Worm (Caenorhabditis elegans): ENCODE measurements around the gene mau-8.

The mau-8 gene

DNA sequence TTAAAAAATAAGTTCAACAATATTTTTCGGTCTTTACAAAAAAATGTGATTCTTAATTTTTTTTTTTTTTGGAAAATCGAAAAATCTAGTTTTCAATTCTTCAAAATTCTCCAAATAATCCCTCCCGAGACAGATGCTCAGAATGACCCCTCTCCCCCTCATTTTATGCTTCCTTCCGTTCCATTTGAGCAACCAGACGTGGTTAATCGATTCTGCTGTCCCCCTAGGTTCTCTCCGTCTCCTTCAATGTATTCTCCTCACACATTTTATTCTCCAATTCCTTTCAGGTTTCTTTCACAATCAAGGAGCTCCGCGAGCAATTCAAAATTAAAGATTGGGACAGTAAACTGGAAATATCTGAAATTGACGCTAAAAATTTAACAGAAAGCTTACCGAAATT, 2.9 kb upstream of the mau-8 start:
- TF ChIP-seq efl-3 (GFP tag; optimal IDR thresholded peaks at IDR 0.05) (no peak), ceh-90 (tag; optimal IDR thresholded peaks at IDR 0.05) (no peak), rnt-1 (tag; optimal IDR thresholded peaks at IDR 0.05) (no peak), hpl-2 (GFP tag; optimal IDR thresholded peaks at IDR 0.05) (no peak), snu-23 (GFP tag; optimal IDR thresholded peaks at IDR 0.05) (no peak), nhr-19 (GFP tag; conservative IDR thresholded peaks at IDR 0.05) (no peak), Y116A8C.19 (tag; optimal IDR thresholded peaks at IDR 0.05; ENCODE audit: borderline replicate concordance) (no peak), unc-86 (tag; optimal IDR thresholded peaks at IDR 0.05) (no peak), ztf-4 (tag; optimal IDR thresholded peaks at IDR 0.05) (no peak), ama-1 (optimal IDR thresholded peaks at IDR 0.05) (no peak), nhr-237 (tag; optimal IDR thresholded peaks at IDR 0.05) (no peak), nhr-71 (tag; optimal IDR thresholded peaks at IDR 0.05) (no peak), skn-1 (tag; optimal IDR thresholded peaks at IDR 0.05) (no peak), ets-5 (GFP tag; IDR thresholded peaks at IDR 0.05) (no peak), fkh-10 (GFP tag; optimal IDR thresholded peaks at IDR 0.05) (no peak), sup-37 (GFP tag; optimal IDR thresholded peaks at IDR 0.05) (no peak), zag-1 (tag; optimal IDR thresholded peaks at IDR 0.05) (no peak), C16A3.4 (tag; optimal IDR thresholded peaks at IDR 0.05) (no peak), ztf-11 (tag; optimal IDR thresholded peaks at IDR 0.05) (no peak), xbp-1 (tag; optimal IDR thresholded peaks at IDR 0.05) (no peak)

DNA sequence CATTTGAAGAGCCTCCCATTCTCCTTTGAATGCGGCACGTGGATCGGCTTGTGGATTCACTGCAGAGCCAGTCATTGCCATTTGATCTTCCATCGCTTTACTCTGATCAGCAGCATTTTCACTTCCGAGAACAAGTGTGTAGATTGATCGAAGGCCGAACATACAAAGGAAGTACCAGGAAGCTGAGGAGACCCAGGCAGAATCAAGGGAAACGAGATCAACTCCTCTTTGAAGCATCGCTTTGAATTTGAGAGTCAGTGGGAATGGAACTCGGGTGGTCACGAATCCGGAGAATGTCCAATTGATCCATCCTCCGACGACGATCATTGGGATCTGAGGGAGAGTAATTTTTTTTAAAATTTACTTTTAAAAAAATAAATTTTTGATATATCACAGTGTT, 2.7 kb downstream of the mau-8 start:
- TF ChIP-seq unc-86 (tag; optimal IDR thresholded peaks at IDR 0.05) (no peak), efl-1 (optimal IDR thresholded peaks at IDR 0.05) (no peak), efl-1 (GFP tag; optimal IDR thresholded peaks at IDR 0.05 in 1 of 2) (peak in 1 of 2 experiments; percentile 58)

ce11 chrIV:13381823-13382222, 4.0 kb downstream of the mau-8 start, which contains the start of gene emc-3:
Gene emc-3, minus strand, starts transcription at chrIV:13381923.
- TF ChIP-seq blmp-1 (tag; optimal IDR thresholded peaks at IDR 0.05) = no peak

DNA sequence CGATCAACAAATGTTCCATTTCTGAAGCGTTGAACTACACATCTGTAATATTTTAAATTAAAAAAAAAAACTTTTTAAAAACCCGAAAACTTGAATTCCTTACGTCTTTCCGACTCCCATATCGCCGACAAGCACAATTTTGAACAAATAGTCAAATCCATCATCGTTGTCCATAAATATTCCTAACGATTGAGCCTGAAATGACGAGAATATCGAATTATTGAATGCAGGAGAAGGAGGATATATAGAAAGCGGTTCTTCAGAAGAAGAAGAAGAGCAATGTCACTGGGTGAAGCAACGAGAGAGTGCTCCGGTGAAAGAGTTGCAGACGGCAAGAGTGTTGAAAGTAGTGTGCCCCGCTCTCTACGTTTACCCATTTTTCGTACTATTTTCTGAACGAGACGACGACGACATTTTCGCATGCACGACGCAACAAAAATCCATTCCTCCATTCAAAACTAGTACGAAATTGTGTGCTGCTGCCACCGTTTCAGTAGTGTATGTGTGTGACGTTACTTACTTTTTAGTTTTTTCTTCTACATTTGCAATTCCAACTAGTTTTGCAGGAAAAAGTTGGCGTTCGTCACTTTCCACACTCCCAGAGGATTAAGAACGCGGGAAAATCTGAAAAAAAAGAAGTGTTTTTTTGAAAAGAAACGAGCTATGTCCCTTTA, 6.1 kb downstream of the mau-8 start, which contains the start of gene rab-19:
rab-19 (minus strand) TSS at position 624 of the 674 bp plus-strand sequence.
- TF ChIP-seq mab-9 (GFP tag; IDR thresholded peaks at IDR 0.05) (no peak), nhr-47 (tag; optimal IDR thresholded peaks at IDR 0.05) (peak; percentile 17), nhr-71 (tag; optimal IDR thresholded peaks at IDR 0.05) (peak; percentile 27), snu-23 (GFP tag; optimal IDR thresholded peaks at IDR 0.05) (peak; percentile 42), lin-35 (GFP tag; optimal IDR thresholded peaks at IDR 0.05) (peak in 1 of 2 experiments; percentile 30), efl-1 (optimal IDR thresholded peaks at IDR 0.05) (peak; percentile 19 to 28), efl-1 (GFP tag; optimal IDR thresholded peaks at IDR 0.05 in 1 of 2) (peak in 1 of 2 experiments; percentile 9), unc-62 (GFP tag; optimal IDR thresholded peaks at IDR 0.05) (no peak), irx-1 (tag; optimal IDR thresholded peaks at IDR 0.05) (no peak), swsn-7 (tag; optimal IDR thresholded peaks at IDR 0.05) (peak; percentile 18), xbp-1 (tag; optimal IDR thresholded peaks at IDR 0.05) (peak; percentile 14), ceh-82 (tag; optimal IDR thresholded peaks at IDR 0.05) (peak in 2 of 3 experiments; percentile 22 to 43), fkh-8 (tag; optimal IDR thresholded peaks at IDR 0.05) (peak; percentile 26), egl-27 (tag; optimal IDR thresholded peaks at IDR 0.05) (no peak), lsy-2 (tag; optimal IDR thresholded peaks at IDR 0.05) (peak; percentile 1 to 23)

DNA sequence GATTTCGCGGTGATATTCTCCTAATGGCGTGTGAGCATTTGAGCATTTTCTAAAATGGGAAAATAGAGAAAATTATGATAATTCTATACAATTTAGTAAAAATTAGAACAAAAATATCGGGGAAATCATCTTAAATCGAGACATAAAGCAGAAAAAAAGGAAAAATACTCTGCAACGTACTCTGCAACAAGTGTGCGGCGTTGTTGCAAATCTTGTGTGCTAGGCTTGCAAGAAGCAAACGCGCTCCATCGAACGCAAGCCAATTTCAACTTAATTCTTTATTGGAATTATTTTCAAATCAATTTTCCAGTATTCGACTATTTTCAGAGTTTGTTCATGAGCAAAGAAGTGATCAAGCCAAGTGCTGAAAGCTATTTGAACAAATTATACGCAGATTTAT, 8.2 kb downstream of the mau-8 start, which contains the start of the genes Y62E10A.20, Y62E10A.23 and mdt-9:
Y62E10A.20 (minus strand) TSS at position 49 of the 400 bp plus-strand sequence.
Y62E10A.23 (plus strand) TSS at position 282 of the 400 bp plus-strand sequence.
mdt-9 (plus strand) TSS at position 338 of the 400 bp plus-strand sequence.
- TF ChIP-seq pax-3 (tag; optimal IDR thresholded peaks at IDR 0.05) (peak; percentile 31), snpc-4 (tag; optimal IDR thresholded peaks at IDR 0.05) (peak; percentile 28), lsy-2 (tag; optimal IDR thresholded peaks at IDR 0.05) (peak; percentile 81 to 91), egl-27 (tag; optimal IDR thresholded peaks at IDR 0.05) (no peak), mef-2 (tag; optimal IDR thresholded peaks at IDR 0.05) (no peak), ets-5 (GFP tag; IDR thresholded peaks at IDR 0.05) (no peak), fkh-8 (tag; optimal IDR thresholded peaks at IDR 0.05) (peak; percentile 77), hpl-2 (GFP tag; optimal IDR thresholded peaks at IDR 0.05) (peak; percentile 47), aly-2 (tag; optimal IDR thresholded peaks at IDR 0.05) (peak; percentile 42), nhr-28 (tag; optimal IDR thresholded peaks at IDR 0.05) (no peak), nhr-90 (tag; optimal IDR thresholded peaks at IDR 0.05; ENCODE audit: poor library complexity) (peak; percentile 65), lir-3 (tag; optimal IDR thresholded peaks at IDR 0.05; ENCODE audit: poor library complexity) (peak; percentile 65), sox-4 (tag; optimal IDR thresholded peaks at IDR 0.05) (peak; percentile 18), mep-1 (tag; optimal IDR thresholded peaks at IDR 0.05) (peak; percentile 67), ceh-8 (GFP tag; optimal IDR thresholded peaks at IDR 0.05) (no peak), ztf-11 (tag; optimal IDR thresholded peaks at IDR 0.05) (peak in 1 of 2 experiments; percentile 47), unc-130 (tag; optimal IDR thresholded peaks at IDR 0.05) (peak; percentile 90), nhr-85 (tag) (peak; percentile 78)

All from whole organism, L1 larva.